Fruit fly (Drosophila melanogaster): ENCODE data around the gene Cdk5alpha.
A peak's percentile ranks its signal among the peaks of the same experiment; 100 is the strongest.

Gene Cdk5alpha

dm6 chr2L:10310614-10311382, at the start of gene Cdk5alpha:
Gene Cdk5alpha, minus strand, starts transcription at chr2L:10310956.
- TF ChIP-seq esn (GFP tag; optimal IDR thresholded peaks at IDR 0.05): peak; percentile 3
- peak; percentile 1 for TF ChIP-seq topi (GFP tag; optimal IDR thresholded peaks at IDR 0.05)
- no peak for TF ChIP-seq acj6 (GFP tag; optimal IDR thresholded peaks at IDR 0.05)

- TF ChIP-seq cyc (GFP tag; optimal IDR thresholded peaks at IDR 0.05) (peak; percentile 29), OdsH (GFP tag; optimal IDR thresholded peaks at IDR 0.05) (peak; percentile 59), fd59A (GFP tag; optimal IDR thresholded peaks at IDR 0.05) (no peak), Sox15 (GFP tag; optimal IDR thresholded peaks at IDR 0.05) (no peak), dac (GFP tag; optimal IDR thresholded peaks at IDR 0.05) (peak; percentile 10), CG15336 (GFP tag; IDR thresholded peaks at IDR 0.05) (no peak), CG16779 (tag; optimal IDR thresholded peaks at IDR 0.05) (no peak), CG8119 (GFP tag; IDR thresholded peaks at IDR 0.05) (no peak), CG10631 (GFP tag; optimal IDR thresholded peaks at IDR 0.05) (no peak), ss (GFP tag; optimal IDR thresholded peaks at IDR 0.05) (no peak), CG6854 (GFP tag; optimal IDR thresholded peaks at IDR 0.05) (no peak), Eip75B (GFP tag; optimal IDR thresholded peaks at IDR 0.05) (no peak), salr (GFP tag; optimal IDR thresholded peaks at IDR 0.05) (no peak), CG6792 (GFP tag; optimal IDR thresholded peaks at IDR 0.05) (no peak), acj6 (GFP tag; optimal IDR thresholded peaks at IDR 0.05) (peak; percentile 36), CG6163 (GFP tag; IDR thresholded peaks at IDR 0.05) (no peak), Ets96B (tag; optimal IDR thresholded peaks at IDR 0.05) (peak; percentile 32), vri (GFP tag; optimal IDR thresholded peaks at IDR 0.05) (no peak), Smox (GFP tag; optimal IDR thresholded peaks at IDR 0.05) (no peak), CG11294 (GFP tag; IDR thresholded peaks at IDR 0.05) (no peak), Eip78C (GFP tag) (no peak), topi (GFP tag; optimal IDR thresholded peaks at IDR 0.05) (no peak), net (GFP tag; optimal IDR thresholded peaks at IDR 0.05) (no peak), Hr38 (GFP tag; optimal IDR thresholded peaks at IDR 0.05) (no peak), spab (GFP tag; optimal IDR thresholded peaks at IDR 0.05) (no peak), CG6276 (GFP tag; optimal IDR thresholded peaks at IDR 0.05) (no peak), CG8319 (GFP tag; optimal IDR thresholded peaks at IDR 0.05) (no peak), fd85E (GFP tag; optimal IDR thresholded peaks at IDR 0.05) (no peak), Hr39 (GFP tag; optimal IDR thresholded peaks at IDR 0.05) (no peak), CG32006 (GFP tag; optimal IDR thresholded peaks at IDR 0.05) (no peak), Hr4 (GFP tag; optimal IDR thresholded peaks at IDR 0.05) (no peak), svp (GFP tag) (no peak), CG34406 (GFP tag; optimal IDR thresholded peaks at IDR 0.05) (peak; percentile 40), CG1621 (tag; optimal IDR thresholded peaks at IDR 0.05) (peak; percentile 61), fkh (GFP tag; optimal IDR thresholded peaks at IDR 0.05) (no peak), dsx (GFP tag; optimal IDR thresholded peaks at IDR 0.05; ENCODE audit: poor library complexity, severe bottlenecking) (no peak), achi (GFP tag; optimal IDR thresholded peaks at IDR 0.05) (no peak), Eip93F (GFP tag; optimal IDR thresholded peaks at IDR 0.05) (no peak), CG8632 (GFP tag; optimal IDR thresholded peaks at IDR 0.05) (peak; percentile 37), CG7368 (GFP tag; optimal IDR thresholded peaks at IDR 0.05) (no peak), Met (GFP tag; optimal IDR thresholded peaks at IDR 0.05) (no peak), Lpt (GFP tag; optimal IDR thresholded peaks at IDR 0.05) (no peak), eg (GFP tag; IDR thresholded peaks at IDR 0.05) (no peak), esn (GFP tag; optimal IDR thresholded peaks at IDR 0.05) (peak; percentile 55), CG4318 (GFP tag; optimal IDR thresholded peaks at IDR 0.05) (no peak), CG31627 (GFP tag; optimal IDR thresholded peaks at IDR 0.05) (peak; percentile 50), Ets21C (GFP tag; optimal IDR thresholded peaks at IDR 0.05) (no peak), lz (GFP tag; optimal IDR thresholded peaks at IDR 0.05) (peak; percentile 45), CG11902 (GFP tag; optimal IDR thresholded peaks at IDR 0.05) (no peak), Gug (GFP tag; IDR thresholded peaks at IDR 0.05) (no peak)
Measured at dm6 chr2L:10356508-10356907, 45.8 kb upstream of the Cdk5alpha start, which contains the start of the genes CtsL4 and ClpP. Gene CtsL4, minus strand, starts transcription at chr2L:10356597. Gene ClpP, plus strand, starts transcription at chr2L:10356795.
